Worm (Caenorhabditis elegans) whole organism, mixed stage, embryonic: ENCODE results near the gene B0286.1.

ENCODE experiments used
- M03D4.4 ChIP-seq: sonication (generic microtip); optimal IDR thresholded peaks from 2 replicates; lab custom pipeline; 2017; ENCODE audit warnings: mild to moderate bottlenecking, missing genetic modification characterization, missing compliant biosample characterization
- bed-3 ChIP-seq: fragments of 200-800 bp; sonication (Bioruptor generic); optimal IDR thresholded peaks from 3 replicates; lab custom pipeline; 2018; ENCODE audit warnings: mild to moderate bottlenecking, missing genetic modification characterization, moderate library complexity, missing compliant biosample characterization
- blmp-1 ChIP-seq: fragments of 150-350 bp; optimal IDR thresholded peaks from 2 replicates; lab custom pipeline; 2014; ENCODE audit warnings: missing biosample characterization, missing genetic modification characterization
- ceh-39 ChIP-seq: fragments of 150-350 bp; optimal IDR thresholded peaks from 2 replicates; lab custom pipeline; 2014; ENCODE audit warnings: missing biosample characterization, missing genetic modification characterization
- ceh-43 ChIP-seq: fragments of 200-800 bp; sonication (Bioruptor generic); optimal IDR thresholded peaks from 2 replicates; lab custom pipeline; 2018; ENCODE audit warnings: mild to moderate bottlenecking, missing genetic modification characterization, moderate library complexity, missing compliant biosample characterization
- ceh-83 ChIP-seq: fragments of 200-800 bp; sonication (Bioruptor generic); optimal IDR thresholded peaks from 2 replicates; lab custom pipeline; 2018; ENCODE audit warnings: mild to moderate bottlenecking, missing genetic modification characterization, missing compliant biosample characterization
- cnd-1 ChIP-seq: fragments of 200-800 bp; sonication (Bioruptor generic); optimal IDR thresholded peaks from 2 replicates; lab custom pipeline; 2018; ENCODE audit warnings: mild to moderate bottlenecking, missing genetic modification characterization, missing compliant biosample characterization
- drap-1 ChIP-seq: fragments of 200-800 bp; sonication (Bioruptor generic); optimal IDR thresholded peaks from 3 replicates; lab custom pipeline; 2018; ENCODE audit warnings: mild to moderate bottlenecking, missing genetic modification characterization, missing compliant biosample characterization
- elt-3 ChIP-seq: fragments of 150-350 bp; optimal IDR thresholded peaks from 2 replicates; lab custom pipeline; 2014; ENCODE audit warnings: missing biosample characterization, missing genetic modification characterization
- flh-1 ChIP-seq: fragments of 200-800 bp; sonication (Bioruptor generic); optimal IDR thresholded peaks from 2 replicates; lab custom pipeline; 2018; ENCODE audit warnings: mild to moderate bottlenecking, missing genetic modification characterization, moderate library complexity, missing compliant biosample characterization
- ham-2 ChIP-seq: fragments of 200-800 bp; sonication (Bioruptor generic); optimal IDR thresholded peaks from 2 replicates; lab custom pipeline; 2018; ENCODE audit warnings: mild to moderate bottlenecking, missing genetic modification characterization, missing compliant biosample characterization
- lin-13 ChIP-seq: fragments of 150-350 bp; optimal IDR thresholded peaks from 2 replicates; lab custom pipeline; 2014; ENCODE audit warnings: missing biosample characterization, missing genetic modification characterization
- lin-32 ChIP-seq: fragments of 200-800 bp; sonication (Bioruptor generic); optimal IDR thresholded peaks from 2 replicates; lab custom pipeline; 2018; ENCODE audit warnings: mild to moderate bottlenecking, missing genetic modification characterization, missing compliant biosample characterization
- lsy-2 ChIP-seq: fragments of 150-350 bp; optimal IDR thresholded peaks from 2 replicates; lab custom pipeline; 2014; ENCODE audit warnings: missing biosample characterization, missing genetic modification characterization
- mab-5 ChIP-seq: fragments of 150-350 bp; optimal IDR thresholded peaks from 2 replicates; lab custom pipeline; 2014; ENCODE audit warnings: missing biosample characterization, missing genetic modification characterization
- mep-1 ChIP-seq: fragments of 150-350 bp; optimal IDR thresholded peaks from 2 replicates; lab custom pipeline; 2017; ENCODE audit warnings: missing biosample characterization, missing genetic modification reagents, missing genetic modification characterization, inconsistent platforms
- nhr-12 ChIP-seq: fragments of 150-350 bp; optimal IDR thresholded peaks from 2 replicates; lab custom pipeline; 2014; ENCODE audit warnings: missing biosample characterization, missing genetic modification characterization
- nhr-2 ChIP-seq: fragments of 150-350 bp; optimal IDR thresholded peaks from 2 replicates; lab custom pipeline; 2014; ENCODE audit warnings: missing biosample characterization, missing genetic modification characterization
- nhr-28 ChIP-seq: fragments of 150-350 bp; optimal IDR thresholded peaks from 2 replicates; lab custom pipeline; 2014; ENCODE audit warnings: missing biosample characterization, missing genetic modification characterization
- nhr-76 ChIP-seq: sonication (generic microtip); optimal IDR thresholded peaks from 2 replicates; lab custom pipeline; 2017; ENCODE audit warnings: missing biosample characterization, missing genetic modification characterization
- pha-4 ChIP-seq: fragments of 150-350 bp; optimal IDR thresholded peaks from 2 replicates; lab custom pipeline; 2018; ENCODE audit warnings: missing biosample characterization, missing genetic modification reagents, missing genetic modification characterization
- sem-2 ChIP-seq: fragments of 200-800 bp; sonication (Bioruptor generic); optimal IDR thresholded peaks from 2 replicates; lab custom pipeline; 2018; ENCODE audit warnings: mild to moderate bottlenecking, missing genetic modification characterization, missing compliant biosample characterization
- snpc-4 ChIP-seq: fragments of 150-350 bp; optimal IDR thresholded peaks from 2 replicates; lab custom pipeline; 2014; ENCODE audit warnings: missing biosample characterization, missing genetic modification characterization
- sptf-1 ChIP-seq: sonication (generic microtip); optimal IDR thresholded peaks from 2 replicates; lab custom pipeline; 2017; ENCODE audit warnings: mild to moderate bottlenecking, missing genetic modification characterization, moderate library complexity, missing compliant biosample characterization
- tbx-8 ChIP-seq: fragments of 200-800 bp; sonication (Bioruptor generic); optimal IDR thresholded peaks from 2 replicates; lab custom pipeline; 2018; ENCODE audit warnings: mild to moderate bottlenecking, missing genetic modification characterization, moderate library complexity, missing compliant biosample characterization
- unc-120 ChIP-seq: sonication (generic microtip); optimal IDR thresholded peaks from 2 replicates; lab custom pipeline; 2017; ENCODE audit warnings: missing genetic modification characterization, missing compliant biosample characterization; ENCODE audit not compliant: poor library complexity, severe bottlenecking
- unc-39 ChIP-seq: fragments of 150-350 bp; optimal IDR thresholded peaks from 2 replicates; lab custom pipeline; 2014; ENCODE audit warnings: missing biosample characterization, missing genetic modification characterization
- zip-8 ChIP-seq: fragments of 150-350 bp; optimal IDR thresholded peaks from 2 replicates; lab custom pipeline; 2014; ENCODE audit warnings: missing biosample characterization, missing genetic modification characterization
- ztf-11 ChIP-seq: fragments of 150-350 bp; optimal IDR thresholded peaks from 2 replicates; lab custom pipeline; 2014; ENCODE audit warnings: missing biosample characterization, missing genetic modification characterization

B0286.1 gene

ce11 chrII:4383306-4383705 lies 5.0 kb downstream of the B0286.1 start, which contains the start of gene fkh-6:
TSS of gene fkh-6 (minus strand) at chrII:4383406.
- TF ChIP-seq M03D4.4 (tag; lab: Kevin White, UChicago) (no peak), unc-39 (tag; lab: Kevin White, UChicago) (no peak), nhr-12 (tag; lab: Kevin White, UChicago) (no peak), tbx-8 (no peak), lin-32 (no peak), mab-5 (tag; lab: Kevin White, UChicago) (no peak), nhr-28 (tag; lab: Kevin White, UChicago) (no peak), lin-13 (tag; lab: Kevin White, UChicago) (no peak), ham-2 (GFP tag; lab: Kevin White, UChicago) (no peak), sem-2 (GFP tag; lab: Kevin White, UChicago) (no peak), bed-3 (GFP tag; lab: Kevin White, UChicago) (no peak)

- TF ChIP-seq ceh-83 (no peak), lin-13 (tag; lab: Kevin White, UChicago) (no peak), nhr-2 (tag; lab: Kevin White, UChicago) (no peak), unc-120 (tag; lab: Kevin White, UChicago) (no peak), unc-39 (tag; lab: Kevin White, UChicago) (no peak), ceh-39 (tag; lab: Kevin White, UChicago) (no peak), sem-2 (GFP tag; lab: Kevin White, UChicago) (no peak), elt-3 (tag; lab: Kevin White, UChicago) (no peak)
Measured at ce11 chrII:4391072-4391471, 12.8 kb downstream of the B0286.1 start.

- TF ChIP-seq nhr-28 (tag; lab: Kevin White, UChicago) (no peak), sptf-1 (tag; lab: Kevin White, UChicago) (no peak), nhr-76 (tag; lab: Kevin White, UChicago) (no peak), sem-2 (GFP tag; lab: Kevin White, UChicago) (no peak), ztf-11 (no peak), unc-39 (tag; lab: Kevin White, UChicago) (no peak), mep-1 (tag; lab: Kevin White, UChicago) (no peak), bed-3 (GFP tag; lab: Kevin White, UChicago) (no peak), drap-1 (GFP tag; lab: Kevin White, UChicago) (no peak), zip-8 (tag; lab: Kevin White, UChicago) (no peak), flh-1 (GFP tag; lab: Kevin White, UChicago) (no peak), unc-120 (tag; lab: Kevin White, UChicago) (no peak), snpc-4 (tag; lab: Kevin White, UChicago) (no peak), ceh-43 (GFP tag; lab: Kevin White, UChicago) (no peak), tbx-8 (no peak), nhr-2 (tag; lab: Kevin White, UChicago) (no peak), cnd-1 (tag; lab: Kevin White, UChicago) (no peak), blmp-1 (tag; lab: Kevin White, UChicago) (no peak)
- TF ChIP-seq, all 35 proteins: peak for 0
Measured at ce11 chrII:4392526-4393057, 14.3 kb downstream of the B0286.1 start, which contains the start of gene mlt-7. TSS of gene mlt-7 (plus strand) at chrII:4393007.

ce11 chrII:4394438-4394837 lies 16.1 kb downstream of the B0286.1 start:
- TF ChIP-seq ham-2 (GFP tag; lab: Kevin White, UChicago) (peak; percentile 15), M03D4.4 (tag; lab: Kevin White, UChicago) (no peak), drap-1 (GFP tag; lab: Kevin White, UChicago) (no peak), zip-8 (tag; lab: Kevin White, UChicago) (peak; percentile 69), unc-39 (tag; lab: Kevin White, UChicago) (no peak), ceh-43 (GFP tag; lab: Kevin White, UChicago) (no peak)

- TF ChIP-seq sptf-1 (tag; lab: Kevin White, UChicago), result no peak
- no peak for TF ChIP-seq unc-39 (tag; lab: Kevin White, UChicago)
- TF ChIP-seq zip-8 (tag; lab: Kevin White, UChicago), result no peak
- TF ChIP-seq lin-13 (tag; lab: Kevin White, UChicago), result no peak
- TF ChIP-seq elt-3 (tag; lab: Kevin White, UChicago), result no peak
- no peak for TF ChIP-seq tbx-8
- no peak for TF ChIP-seq ceh-43 (GFP tag; lab: Kevin White, UChicago)
- TF ChIP-seq mab-5 (tag; lab: Kevin White, UChicago), result no peak
- no peak for TF ChIP-seq lsy-2 (tag; lab: Kevin White, UChicago)
- TF ChIP-seq lin-32, result no peak
- no peak for TF ChIP-seq flh-1 (GFP tag; lab: Kevin White, UChicago)
- no peak for TF ChIP-seq blmp-1 (tag; lab: Kevin White, UChicago)
- no peak for TF ChIP-seq drap-1 (GFP tag; lab: Kevin White, UChicago)
- TF ChIP-seq pha-4 (tag; lab: Kevin White, UChicago), result no peak
- no peak for TF ChIP-seq bed-3 (GFP tag; lab: Kevin White, UChicago)
- no peak for TF ChIP-seq unc-120 (tag; lab: Kevin White, UChicago)
Measured at ce11 chrII:4405358-4405757, 27.1 kb downstream of the B0286.1 start, which contains the start of gene ZK430.5. TSS of gene ZK430.5 (plus strand) at chrII:4405658.
